Fruit fly (Drosophila melanogaster): ENCODE data around the gene CG32225.

dm6 chr3L:20306142-20306541 lies at the start of gene CG32225:
- TF ChIP-seq CG7045 (GFP tag; optimal IDR thresholded peaks at IDR 0.05) (no peak), toe (GFP tag; optimal IDR thresholded peaks at IDR 0.05) (no peak), bab1 (GFP tag; optimal IDR thresholded peaks at IDR 0.05) (no peak), CG14711 (tag; optimal IDR thresholded peaks at IDR 0.05) (no peak), Crg-1 (GFP tag; optimal IDR thresholded peaks at IDR 0.05) (no peak), cnc (optimal IDR thresholded peaks at IDR 0.05) (no peak), kay (GFP tag; ENCODE audit: borderline replicate concordance) (no peak), CG33017 (tag; optimal IDR thresholded peaks at IDR 0.05) (no peak), CG7101 (tag; optimal IDR thresholded peaks at IDR 0.05) (no peak), cic (GFP tag; optimal IDR thresholded peaks at IDR 0.05) (no peak)
